Worm (Caenorhabditis elegans): ENCODE data around the gene trap-2.

ce11 chrX:789848-790247 lies 22.0 kb upstream of the trap-2 start:
- TF ChIP-seq nhr-237 (tag; optimal IDR thresholded peaks at IDR 0.05) (no peak), ztf-11 (tag; optimal IDR thresholded peaks at IDR 0.05) (no peak), dpl-1 (GFP tag; optimal IDR thresholded peaks at IDR 0.05) (no peak), nhr-90 (tag; optimal IDR thresholded peaks at IDR 0.05; ENCODE audit: poor library complexity) (no peak), mdl-1 (tag; optimal IDR thresholded peaks at IDR 0.05) (no peak), nhr-77 (tag; optimal IDR thresholded peaks at IDR 0.05) (no peak), snpc-4 (tag; optimal IDR thresholded peaks at IDR 0.05) (no peak), ama-1 (optimal IDR thresholded peaks at IDR 0.05) (no peak), nhr-19 (GFP tag; conservative IDR thresholded peaks at IDR 0.05) (no peak), jun-1 (tag; optimal IDR thresholded peaks at IDR 0.05) (no peak)
